Worm (Caenorhabditis elegans) whole organism, L4 larva: ENCODE results near the gene C45G9.12.
A peak's percentile ranks its signal among the peaks of the same experiment; 100 is the strongest.

Experiments used
- F37D6.2 ChIP-seq: sonication (generic microtip); optimal IDR thresholded peaks from 2 replicates; lab custom pipeline; 2016; ENCODE audit warnings: mild to moderate bottlenecking, missing genetic modification characterization, missing compliant biosample characterization
- F49E8.2 ChIP-seq: sonication (generic microtip); optimal IDR thresholded peaks from 2 replicates; lab custom pipeline; 2016; ENCODE audit warnings: missing compliant biosample characterization, mild to moderate bottlenecking, missing genetic modification characterization, borderline replicate concordance
- T26A8.4 ChIP-seq: fragments of 200-800 bp; sonication (Bioruptor generic); IDR thresholded peaks from 2 replicates; pipeline ENCODE4 v1.3.6; 2022; ENCODE audit warnings: missing genetic modification characterization, missing compliant biosample characterization
- ZK546.5 ChIP-seq, 2 experiments: sonication (generic microtip); optimal IDR thresholded peaks; 2 replicates each; lab custom pipeline; 2017; ENCODE audit warnings: missing biosample characterization in 2 of 2, missing genetic modification characterization in 2 of 2
- aly-2 ChIP-seq: sonication (generic microtip); optimal IDR thresholded peaks from 2 replicates; lab custom pipeline; 2018; ENCODE audit warnings: missing biosample characterization, missing genetic modification characterization
- attf-4 ChIP-seq: sonication (generic microtip); optimal IDR thresholded peaks from 3 replicates; lab custom pipeline; 2017; ENCODE audit warnings: missing biosample characterization, missing genetic modification characterization
- ceh-32 ChIP-seq: sonication (generic microtip); optimal IDR thresholded peaks from 2 replicates; lab custom pipeline; 2016; ENCODE audit warnings: mild to moderate bottlenecking, missing genetic modification characterization, missing compliant biosample characterization; ENCODE audit not compliant: poor library complexity
- ceh-62 ChIP-seq: sonication (generic microtip); optimal IDR thresholded peaks from 2 replicates; lab custom pipeline; 2017; ENCODE audit warnings: missing biosample characterization, missing genetic modification characterization
- daf-19 ChIP-seq: fragments of 200-800 bp; sonication (Bioruptor generic); conservative IDR thresholded peaks from 2 replicates; pipeline ENCODE4 v1.3.6; 2022; ENCODE audit warnings: missing genetic modification characterization, missing compliant biosample characterization
- dmd-8 ChIP-seq: fragments of 200-800 bp; sonication (Bioruptor generic); IDR thresholded peaks from 2 replicates; pipeline ENCODE4 v1.3.6; 2022; ENCODE audit warnings: missing genetic modification characterization, missing compliant biosample characterization
- dmd-9 ChIP-seq: fragments of 200-800 bp; sonication (Bioruptor generic); IDR thresholded peaks from 2 replicates; pipeline ENCODE4 v1.3.6; 2022; ENCODE audit warnings: missing genetic modification reagents, missing genetic modification characterization, missing compliant biosample characterization
- dpl-1 ChIP-seq: fragments of 150-350 bp; optimal IDR thresholded peaks from 2 replicates; lab custom pipeline; 2014; ENCODE audit warnings: missing biosample characterization, missing genetic modification reagents, missing genetic modification characterization
- dve-1 ChIP-seq: sonication (generic microtip); optimal IDR thresholded peaks from 2 replicates; lab custom pipeline; 2017; ENCODE audit warnings: antibody characterized with exemption, mild to moderate bottlenecking, missing genetic modification characterization, missing compliant biosample characterization; ENCODE audit not compliant: insufficient read depth
- egl-43 ChIP-seq: fragments of 200-800 bp; sonication (Bioruptor generic); IDR thresholded peaks from 2 replicates; pipeline ENCODE4 v1.3.6; 2022; ENCODE audit warnings: missing genetic modification reagents, missing genetic modification characterization, missing compliant biosample characterization
- fkh-10 ChIP-seq: fragments of 150-350 bp; optimal IDR thresholded peaks from 2 replicates; lab custom pipeline; 2014; ENCODE audit warnings: missing biosample characterization, missing genetic modification reagents, missing genetic modification characterization
- fos-1 ChIP-seq: fragments of 150-350 bp; optimal IDR thresholded peaks from 2 replicates; lab custom pipeline; 2014; ENCODE audit warnings: missing biosample characterization, missing genetic modification characterization
- hif-1 ChIP-seq, 2 experiments: sonication (generic microtip); optimal IDR thresholded peaks; 2 replicates each; lab custom pipeline; 2016 to 2017; ENCODE audit warnings: missing compliant biosample characterization in 2 of 2, missing genetic modification characterization in 2 of 2, missing genetic modification reagents in 2 of 2, missing genotype in 2 of 2, mild to moderate bottlenecking in 1 of 2
- hlh-11 ChIP-seq: fragments of 200-800 bp; sonication (Bioruptor generic); optimal IDR thresholded peaks from 2 replicates; lab custom pipeline; 2018; ENCODE audit warnings: mild to moderate bottlenecking, missing genetic modification characterization, missing compliant biosample characterization
- lin-1 ChIP-seq: fragments of 200-800 bp; sonication (Bioruptor generic); IDR thresholded peaks from 2 replicates; pipeline ENCODE4 v1.3.6; 2022; ENCODE audit warnings: missing genetic modification reagents, missing genetic modification characterization, missing compliant biosample characterization
- lin-13 ChIP-seq: fragments of 150-350 bp; optimal IDR thresholded peaks from 2 replicates; lab custom pipeline; 2014; ENCODE audit warnings: missing biosample characterization, missing genetic modification reagents, missing genetic modification characterization
- lin-29 ChIP-seq: fragments of 200-800 bp; sonication (Bioruptor generic); IDR thresholded peaks from 2 replicates; pipeline ENCODE4 v1.3.6; 2022; ENCODE audit warnings: missing genetic modification reagents, missing genetic modification characterization, missing compliant biosample characterization
- lin-38 ChIP-seq: fragments of 200-800 bp; sonication (Bioruptor generic); IDR thresholded peaks from 2 replicates; pipeline ENCODE4 v1.3.6; 2022; ENCODE audit warnings: missing genetic modification reagents, missing genetic modification characterization, missing compliant biosample characterization
- lin-39 ChIP-seq: fragments of 150-350 bp; optimal IDR thresholded peaks from 2 replicates; lab custom pipeline; 2014; ENCODE audit warnings: missing biosample characterization, missing genetic modification reagents, missing genetic modification characterization
- lir-3 ChIP-seq: sonication (generic microtip); optimal IDR thresholded peaks from 2 replicates; lab custom pipeline; 2016; ENCODE audit warnings: mild to moderate bottlenecking, missing genetic modification characterization, missing compliant biosample characterization
- lsy-2 ChIP-seq, 2 experiments: fragments of 150-350 bp in 1 of 2; sonication (generic microtip) in 1 of 2; optimal IDR thresholded peaks; 2 replicates each; lab custom pipeline; 2014 to 2017; ENCODE audit warnings: missing biosample characterization in 2 of 2, missing genetic modification characterization in 2 of 2
- madf-9 ChIP-seq: fragments of 200-800 bp; sonication (Bioruptor generic); conservative IDR thresholded peaks from 2 replicates; pipeline ENCODE4 v1.3.6; 2022; ENCODE audit warnings: missing genetic modification reagents, missing genetic modification characterization, missing compliant biosample characterization
- mdl-1 ChIP-seq, 2 experiments: fragments of 150-350 bp in 1 of 2; sonication (generic microtip) in 1 of 2; optimal IDR thresholded peaks; 2 replicates each; lab custom pipeline; 2014 to 2017; ENCODE audit warnings: missing biosample characterization in 2 of 2, missing genetic modification characterization in 2 of 2
- mdt-29 ChIP-seq: fragments of 200-800 bp; sonication (Bioruptor generic); IDR thresholded peaks from 2 replicates; pipeline ENCODE4 v1.3.6; 2022; ENCODE audit warnings: missing genetic modification reagents, missing genetic modification characterization, missing compliant biosample characterization
- mep-1 ChIP-seq: fragments of 150-350 bp; sonication (generic microtip); optimal IDR thresholded peaks from 3 replicates; lab custom pipeline; 2014; ENCODE audit warnings: missing biosample characterization, missing genetic modification characterization
- nhr-10 ChIP-seq: fragments of 150-350 bp; optimal IDR thresholded peaks from 2 replicates; lab custom pipeline; 2014; ENCODE audit warnings: missing biosample characterization, missing genetic modification characterization
- nhr-11 ChIP-seq: fragments of 150-350 bp; optimal IDR thresholded peaks from 2 replicates; lab custom pipeline; 2014; ENCODE audit warnings: missing biosample characterization, missing genetic modification characterization
- nhr-111 ChIP-seq: fragments of 200-800 bp; sonication (Bioruptor generic); optimal IDR thresholded peaks from 2 replicates; lab custom pipeline; 2018; ENCODE audit warnings: mild to moderate bottlenecking, missing genetic modification characterization, missing compliant biosample characterization
- nhr-237 ChIP-seq: sonication (generic microtip); optimal IDR thresholded peaks from 2 replicates; lab custom pipeline; 2017; ENCODE audit warnings: missing biosample characterization, missing genetic modification characterization
- nhr-25 ChIP-seq: sonication (generic microtip); optimal IDR thresholded peaks from 2 replicates; lab custom pipeline; 2017; ENCODE audit warnings: missing genetic modification characterization, mild to moderate bottlenecking, missing compliant biosample characterization, antibody characterized with exemption, moderate library complexity, borderline replicate concordance; ENCODE audit not compliant: insufficient read depth
- nhr-48 ChIP-seq: sonication (generic microtip); optimal IDR thresholded peaks from 2 replicates; lab custom pipeline; 2016; ENCODE audit warnings: mild to moderate bottlenecking, missing genetic modification characterization, missing compliant biosample characterization
- nhr-6 ChIP-seq: fragments of 150-350 bp; optimal IDR thresholded peaks from 2 replicates; lab custom pipeline; 2014; ENCODE audit warnings: missing biosample characterization, missing genetic modification characterization
- php-3 ChIP-seq: fragments of 200-800 bp; sonication (Bioruptor generic); IDR thresholded peaks from 2 replicates; pipeline ENCODE4 v1.3.6; 2022; ENCODE audit warnings: missing genetic modification reagents, missing genetic modification characterization, missing compliant biosample characterization
- rbr-2 ChIP-seq: sonication (generic microtip); optimal IDR thresholded peaks from 2 replicates; lab custom pipeline; 2016; ENCODE audit warnings: missing genotype, missing genetic modification characterization, missing compliant biosample characterization
- saeg-2 ChIP-seq: fragments of 200-800 bp; sonication (Bioruptor generic); IDR thresholded peaks from 2 replicates; pipeline ENCODE4 v1.3.6; 2022; ENCODE audit warnings: missing genetic modification reagents, missing genetic modification characterization, missing compliant biosample characterization
- sdz-12 ChIP-seq: fragments of 200-800 bp; sonication (Bioruptor generic); optimal IDR thresholded peaks from 2 replicates; lab custom pipeline; 2018; ENCODE audit warnings: mild to moderate bottlenecking, missing genetic modification characterization, missing compliant biosample characterization
- set-16 ChIP-seq: fragments of 200-800 bp; sonication (Bioruptor generic); IDR thresholded peaks from 2 replicates; pipeline ENCODE4 v1.3.6; 2022; ENCODE audit warnings: missing genetic modification reagents, missing genetic modification characterization, missing compliant biosample characterization
- snpc-4 ChIP-seq: fragments of 150-350 bp; optimal IDR thresholded peaks from 2 replicates; lab custom pipeline; 2014; ENCODE audit warnings: missing biosample characterization, missing genetic modification characterization
- spr-3 ChIP-seq: fragments of 200-800 bp; sonication (Bioruptor generic); optimal IDR thresholded peaks from 2 replicates; lab custom pipeline; 2018; ENCODE audit warnings: mild to moderate bottlenecking, missing genetic modification characterization, missing compliant biosample characterization
- tag-97 ChIP-seq: fragments of 200-800 bp; sonication (Bioruptor generic); IDR thresholded peaks from 2 replicates; pipeline ENCODE4 v1.3.6; 2022; ENCODE audit warnings: missing genetic modification characterization, missing compliant biosample characterization
- tra-1 ChIP-seq: fragments of 200-800 bp; sonication (Bioruptor generic); IDR thresholded peaks from 2 replicates; pipeline ENCODE4 v1.3.6; 2022; ENCODE audit warnings: missing genetic modification reagents, missing genetic modification characterization, missing compliant biosample characterization
- vab-7 ChIP-seq: fragments of 200-800 bp; sonication (Bioruptor generic); IDR thresholded peaks from 2 replicates; pipeline ENCODE4 v1.3.6; 2022; ENCODE audit warnings: missing genetic modification reagents, missing genetic modification characterization, missing compliant biosample characterization
- zip-2 ChIP-seq: fragments of 150-350 bp; optimal IDR thresholded peaks from 2 replicates; lab custom pipeline; 2014; ENCODE audit warnings: missing biosample characterization, missing genetic modification characterization
- ztf-11 ChIP-seq: fragments of 150-350 bp; optimal IDR thresholded peaks from 2 replicates; lab custom pipeline; 2014; ENCODE audit warnings: missing biosample characterization, missing genetic modification characterization
- ztf-7 ChIP-seq: fragments of 150-350 bp; optimal IDR thresholded peaks from 2 replicates; lab custom pipeline; 2014; ENCODE audit warnings: missing biosample characterization, missing genetic modification characterization

Gene C45G9.12

ce11 chrIII:5080700-5081572, 9.5 kb upstream of the C45G9.12 start (continued):
- TF ChIP-seq hlh-11, result peak; percentile 83
- peak; percentile 30 for TF ChIP-seq zip-2 (tag; lab: Kevin White, UChicago)
- TF ChIP-seq lir-3 (tag; lab: Kevin White, UChicago), result peak; percentile 82
- peak; percentile 94 for TF ChIP-seq egl-43 (GFP tag; lab: Robert Waterston, UW)
- TF ChIP-seq attf-4 (tag; lab: Kevin White, UChicago), result no peak
- TF ChIP-seq dmd-8, result peak; percentile 95
- TF ChIP-seq nhr-11 (tag; lab: Kevin White, UChicago), result no peak
- peak; percentile 5 to 96 for TF ChIP-seq hif-1 (tag; optimal IDR thresholded peaks at IDR 0.05; lab: Kevin White, UChicago)
- TF ChIP-seq lin-38 (GFP tag; lab: Robert Waterston, UW), result peak; percentile 90
- TF ChIP-seq ceh-32, result peak; percentile 60
- TF ChIP-seq lin-1 (GFP tag; lab: Robert Waterston, UW), result peak; percentile 73; the same call in 1 of the 2 replicates
- no peak for TF ChIP-seq tag-97 (GFP tag; lab: Robert Waterston, UW)
- TF ChIP-seq madf-9 (GFP tag; lab: Robert Waterston, UW), result peak; percentile 84
- TF ChIP-seq nhr-111 (GFP tag; lab: Kevin White, UChicago), result peak; percentile 81
- TF ChIP-seq fos-1 (tag; lab: Kevin White, UChicago), result no peak
- peak; percentile 84; the same call in 1 of the 2 replicates for TF ChIP-seq mdt-29 (GFP tag; lab: Robert Waterston, UW)
- peak; percentile 80 for TF ChIP-seq dmd-9 (GFP tag; lab: Robert Waterston, UW)
- peak; percentile 95 for TF ChIP-seq T26A8.4 (GFP tag; lab: Robert Waterston, UW)
- TF ChIP-seq tra-1, result peak; percentile 59
- TF ChIP-seq mep-1 (tag; lab: Kevin White, UChicago), result peak; percentile 86
- peak; percentile 75 for TF ChIP-seq F37D6.2
- TF ChIP-seq sdz-12 (GFP tag; lab: Kevin White, UChicago), result peak; percentile 67
- TF ChIP-seq nhr-237, result no peak
- no peak for TF ChIP-seq ZK546.5 (tag; optimal IDR thresholded peaks at IDR 0.05; lab: Kevin White, UChicago)
- TF ChIP-seq aly-2 (tag; lab: Kevin White, UChicago), result no peak
- TF ChIP-seq set-16 (GFP tag; lab: Robert Waterston, UW), result peak; percentile 42; the same call in 1 of the 2 replicates
- peak; percentile 60 for TF ChIP-seq lin-13 (GFP tag; lab: Kevin White, UChicago)
- TF ChIP-seq fkh-10 (GFP tag; lab: Kevin White, UChicago), result peak; percentile 70
- peak; percentile 86 for TF ChIP-seq nhr-48 (tag; lab: Kevin White, UChicago)
- peak; percentile 78; the same call in 1 of the 2 replicates for TF ChIP-seq saeg-2 (GFP tag; lab: Robert Waterston, UW)
- TF ChIP-seq dve-1, result peak; percentile 84
- TF ChIP-seq rbr-2 (tag; lab: Kevin White, UChicago), result peak; percentile 90
- peak in 1 of 2 experiments; percentile 5 for TF ChIP-seq mdl-1 (tag; optimal IDR thresholded peaks at IDR 0.05; lab: Kevin White, UChicago)
- peak; percentile 85 for TF ChIP-seq ztf-7 (tag; lab: Kevin White, UChicago)
- peak; percentile 96 for TF ChIP-seq snpc-4 (tag; lab: Kevin White, UChicago)
- peak; percentile 48 to 78 for TF ChIP-seq lsy-2 (tag; optimal IDR thresholded peaks at IDR 0.05; lab: Kevin White, UChicago)
- TF ChIP-seq lin-39 (tag; lab: Kevin White, UChicago), result no peak
- peak; percentile 74; the same call in 1 of the 2 replicates for TF ChIP-seq php-3
- TF ChIP-seq dpl-1, result peak; percentile 47
- TF ChIP-seq lin-29 (GFP tag; lab: Robert Waterston, UW), result peak; percentile 49; the same call in 1 of the 2 replicates
- TF ChIP-seq ztf-11 (tag; lab: Kevin White, UChicago), result no peak
- TF ChIP-seq ceh-62 (tag; lab: Kevin White, UChicago), result no peak
- TF ChIP-seq F49E8.2 (tag; lab: Kevin White, UChicago), result peak; percentile 93
- peak; percentile 61 for TF ChIP-seq nhr-25
- peak; percentile 87 for TF ChIP-seq daf-19 (GFP tag; lab: Robert Waterston, UW)
- TF ChIP-seq spr-3, result peak; percentile 73
- TF ChIP-seq nhr-10 (tag; lab: Kevin White, UChicago), result no peak
- peak; percentile 46 for TF ChIP-seq nhr-6 (tag; lab: Kevin White, UChicago)
- TF ChIP-seq vab-7 (GFP tag; lab: Robert Waterston, UW), result peak; percentile 82
